Worm (Caenorhabditis elegans) whole organism, midembryonic: Measurements from ENCODE around the gene cya-1.

Experiments used
- T22C8.4 ChIP-seq: fragments of 200-800 bp; sonication (Bioruptor generic); IDR thresholded peaks from 2 replicates; pipeline ENCODE4 v1.3.6; 2022; ENCODE audit warnings: missing genetic modification characterization, missing compliant biosample characterization
- cog-1 ChIP-seq: sonication (generic microtip); optimal IDR thresholded peaks from 2 replicates; lab custom pipeline; 2016; ENCODE audit warnings: missing genetic modification characterization, missing compliant biosample characterization
- flt-1 ChIP-seq: fragments of 200-800 bp; sonication (Bioruptor generic); IDR thresholded peaks from 2 replicates; pipeline ENCODE4 v1.3.6; 2022; ENCODE audit warnings: missing genetic modification characterization, missing compliant biosample characterization
- med-1 ChIP-seq: sonication (generic microtip); optimal IDR thresholded peaks from 2 replicates; lab custom pipeline; 2017; ENCODE audit warnings: missing genetic modification characterization, mild to moderate bottlenecking, missing compliant biosample characterization, antibody characterized with exemption, missing genetic modification reagents; ENCODE audit not compliant: insufficient read depth

DNA sequence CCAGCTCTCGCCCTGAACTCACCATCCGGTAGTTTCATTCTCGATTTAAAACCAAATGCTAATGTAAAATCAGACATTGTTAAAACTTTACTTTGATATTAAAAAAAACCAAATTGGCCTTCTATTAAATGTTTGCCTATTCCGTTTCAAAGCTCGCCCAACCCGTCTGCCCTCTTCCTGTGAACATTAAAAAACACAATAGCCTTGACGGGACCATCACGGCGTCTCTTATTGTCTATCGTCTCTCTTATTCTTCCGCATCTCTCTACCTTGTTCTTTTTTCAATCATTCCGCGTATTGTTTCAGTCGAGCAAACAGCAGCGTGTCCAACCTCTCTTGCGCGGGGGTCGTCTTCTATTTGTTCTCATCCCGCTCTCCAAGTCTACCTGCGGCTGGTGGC, 5.6 kb upstream of the cya-1 start, which contains the start of gene ZK512.1:
- TF ChIP-seq cog-1 (tag; lab: Kevin White, UChicago): no peak
- TF ChIP-seq T22C8.4: no peak
- TF ChIP-seq med-1: no peak
- no peak for TF ChIP-seq flt-1
